Worm (Caenorhabditis elegans) whole organism, L4 larva: ENCODE measurements around the gene spig-5.
A peak's percentile ranks its signal among the peaks of the same experiment; 100 is the strongest.
"Not testable (repeated sequence)": the region's sequence is repeated elsewhere in the genome, so short reads cannot be mapped to it uniquely, and the experiment has no call there.

Source experiments
- T20F7.1 ChIP-seq: fragments of 200-800 bp; sonication (Bioruptor generic); optimal IDR thresholded peaks from 2 replicates; lab custom pipeline; 2018; ENCODE audit warnings: mild to moderate bottlenecking, missing genetic modification characterization, missing compliant biosample characterization
- ZK546.5 ChIP-seq, 2 experiments: sonication (generic microtip); optimal IDR thresholded peaks; 2 replicates each; lab custom pipeline; 2017; ENCODE audit warnings: missing biosample characterization in 2 of 2, missing genetic modification characterization in 2 of 2
- ceh-44 ChIP-seq: fragments of 200-800 bp; sonication (Bioruptor generic); IDR thresholded peaks from 2 replicates; pipeline ENCODE4 v1.3.6; 2022; ENCODE audit warnings: missing genetic modification reagents, missing genetic modification characterization, missing compliant biosample characterization
- ceh-82 ChIP-seq: sonication (generic microtip); optimal IDR thresholded peaks from 2 replicates; lab custom pipeline; 2017; ENCODE audit warnings: missing biosample characterization, missing genetic modification characterization
- daf-16 ChIP-seq, 3 experiments: sonication (generic microtip); optimal IDR thresholded peaks; 2 replicates each; lab custom pipeline; 2016 to 2017; ENCODE audit warnings: missing genetic modification characterization in 3 of 3, missing genetic modification reagents in 3 of 3, mild to moderate bottlenecking in 2 of 3, missing compliant biosample characterization in 2 of 3, missing biosample characterization in 1 of 3, moderate library complexity in 1 of 3
- daf-8 ChIP-seq: fragments of 200-800 bp; sonication (Bioruptor generic); IDR thresholded peaks from 2 replicates; pipeline ENCODE4 v1.3.6; 2022; ENCODE audit warnings: missing genetic modification characterization, missing compliant biosample characterization
- dmd-6 ChIP-seq: fragments of 200-800 bp; sonication (Bioruptor generic); IDR thresholded peaks from 2 replicates; pipeline ENCODE4 v1.3.6; 2022; ENCODE audit warnings: missing genetic modification reagents, missing genetic modification characterization, missing compliant biosample characterization
- dmd-8 ChIP-seq: fragments of 200-800 bp; sonication (Bioruptor generic); IDR thresholded peaks from 2 replicates; pipeline ENCODE4 v1.3.6; 2022; ENCODE audit warnings: missing genetic modification characterization, missing compliant biosample characterization
- dve-1 ChIP-seq: sonication (generic microtip); optimal IDR thresholded peaks from 2 replicates; lab custom pipeline; 2017; ENCODE audit warnings: antibody characterized with exemption, mild to moderate bottlenecking, missing genetic modification characterization, missing compliant biosample characterization; ENCODE audit not compliant: insufficient read depth
- fos-1 ChIP-seq: fragments of 150-350 bp; optimal IDR thresholded peaks from 2 replicates; lab custom pipeline; 2014; ENCODE audit warnings: missing biosample characterization, missing genetic modification characterization
- hlh-30 ChIP-seq: sonication (generic microtip); optimal IDR thresholded peaks from 2 replicates; lab custom pipeline; 2017; ENCODE audit warnings: antibody characterized with exemption, mild to moderate bottlenecking, missing genetic modification characterization, missing compliant biosample characterization; ENCODE audit not compliant: insufficient read depth
- lin-15B ChIP-seq: fragments of 150-350 bp; sonication (generic microtip); optimal IDR thresholded peaks from 3 replicates; lab custom pipeline; 2014; ENCODE audit warnings: missing biosample characterization, missing genetic modification characterization
- madf-5 ChIP-seq, 2 experiments: fragments of 200-800 bp; sonication (Bioruptor generic); IDR thresholded peaks; 2 replicates each; pipeline ENCODE4 v1.3.6; 2022; ENCODE audit warnings: missing compliant biosample characterization in 2 of 2, missing genetic modification characterization in 2 of 2
- madf-9 ChIP-seq: fragments of 200-800 bp; sonication (Bioruptor generic); conservative IDR thresholded peaks from 2 replicates; pipeline ENCODE4 v1.3.6; 2022; ENCODE audit warnings: missing genetic modification reagents, missing genetic modification characterization, missing compliant biosample characterization
- mep-1 ChIP-seq: fragments of 150-350 bp; sonication (generic microtip); optimal IDR thresholded peaks from 3 replicates; lab custom pipeline; 2014; ENCODE audit warnings: missing biosample characterization, missing genetic modification characterization
- mxl-2 ChIP-seq: fragments of 200-800 bp; sonication (Bioruptor generic); conservative IDR thresholded peaks from 2 replicates; pipeline ENCODE4 v1.3.6; 2022; ENCODE audit warnings: missing genetic modification reagents, missing genetic modification characterization, missing compliant biosample characterization
- nhr-11 ChIP-seq: fragments of 150-350 bp; optimal IDR thresholded peaks from 2 replicates; lab custom pipeline; 2014; ENCODE audit warnings: missing biosample characterization, missing genetic modification characterization
- nhr-28 ChIP-seq: fragments of 150-350 bp; optimal IDR thresholded peaks from 2 replicates; lab custom pipeline; 2014; ENCODE audit warnings: missing biosample characterization, missing genetic modification characterization
- nhr-76 ChIP-seq: fragments of 150-350 bp; optimal IDR thresholded peaks from 2 replicates; lab custom pipeline; 2014; ENCODE audit warnings: missing biosample characterization, missing genetic modification characterization
- nhr-77 ChIP-seq: fragments of 150-350 bp; optimal IDR thresholded peaks from 2 replicates; lab custom pipeline; 2014; ENCODE audit warnings: missing biosample characterization, missing genetic modification characterization
- php-3 ChIP-seq: fragments of 200-800 bp; sonication (Bioruptor generic); IDR thresholded peaks from 2 replicates; pipeline ENCODE4 v1.3.6; 2022; ENCODE audit warnings: missing genetic modification reagents, missing genetic modification characterization, missing compliant biosample characterization
- rbr-2 ChIP-seq: sonication (generic microtip); optimal IDR thresholded peaks from 2 replicates; lab custom pipeline; 2016; ENCODE audit warnings: missing genotype, missing genetic modification characterization, missing compliant biosample characterization
- skn-1 ChIP-seq: fragments of 150-350 bp; optimal IDR thresholded peaks from 2 replicates; lab custom pipeline; 2014; ENCODE audit warnings: missing biosample characterization, missing genetic modification characterization
- snpc-4 ChIP-seq: fragments of 150-350 bp; optimal IDR thresholded peaks from 2 replicates; lab custom pipeline; 2014; ENCODE audit warnings: missing biosample characterization, missing genetic modification characterization
- unc-130 ChIP-seq: sonication (generic microtip); optimal IDR thresholded peaks from 2 replicates; lab custom pipeline; 2016; ENCODE audit warnings: missing genetic modification reagents, missing genetic modification characterization, missing compliant biosample characterization
- unc-62 ChIP-seq, 3 experiments: fragments of 150-350 bp in 1 of 3; sonication (generic microtip); optimal IDR thresholded peaks in 2 of 3; peaks in 1 of 3; 1 replicate in 1 of 3; 2 replicates in 2 of 3; lab custom pipeline; 2014 to 2017; ENCODE audit warnings: missing biosample characterization in 3 of 3, missing genetic modification characterization in 3 of 3, missing genetic modification reagents in 3 of 3, missing genotype in 1 of 3
- zfp-3 ChIP-seq: fragments of 200-800 bp; sonication (Bioruptor generic); conservative IDR thresholded peaks from 2 replicates; pipeline ENCODE4 v1.3.6; 2022; ENCODE audit warnings: missing genetic modification reagents, missing genetic modification characterization, missing compliant biosample characterization
- zip-2 ChIP-seq: fragments of 150-350 bp; optimal IDR thresholded peaks from 2 replicates; lab custom pipeline; 2014; ENCODE audit warnings: missing biosample characterization, missing genetic modification characterization

The spig-5 gene

ce11 chrV:14306771-14307170 lies 1.5 kb upstream of the spig-5 start, which contains the start of gene spig-4:
Gene spig-4, minus strand, starts transcription at chrV:14306871.
- TF ChIP-seq T20F7.1; daf-8 (GFP tag; lab: Robert Waterston, UW); madf-5 (GFP tag; IDR thresholded peaks at IDR 0.05; lab: Robert Waterston, UW): not testable (repeated sequence)

DNA sequence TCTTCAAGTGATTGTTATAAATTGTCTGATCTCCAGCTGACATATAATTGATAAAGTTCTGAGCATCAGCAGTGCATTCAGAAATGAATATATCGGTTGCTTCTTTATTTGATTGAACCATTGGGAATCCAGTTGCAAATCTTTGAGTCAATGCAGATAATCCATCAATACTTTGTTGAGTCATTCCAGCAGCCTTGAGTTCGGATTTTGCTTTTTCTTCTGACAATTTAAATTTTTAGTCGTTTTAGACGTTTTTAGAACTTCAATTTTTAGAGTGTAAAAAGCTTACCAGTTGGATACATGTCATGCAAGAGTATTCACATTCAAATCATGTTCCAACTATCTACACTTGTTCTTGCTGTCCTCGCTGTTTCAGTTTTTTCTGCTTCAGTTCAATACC lies 1.4 kb downstream of the spig-5 start, which contains the start of gene F14D7.14:
TSS of gene F14D7.14 (plus strand) at position 301 of the 400 bp plus-strand sequence.
- TF ChIP-seq php-3; mep-1 (tag; lab: Kevin White, UChicago); nhr-76 (tag; lab: Kevin White, UChicago): not testable (repeated sequence)

DNA sequence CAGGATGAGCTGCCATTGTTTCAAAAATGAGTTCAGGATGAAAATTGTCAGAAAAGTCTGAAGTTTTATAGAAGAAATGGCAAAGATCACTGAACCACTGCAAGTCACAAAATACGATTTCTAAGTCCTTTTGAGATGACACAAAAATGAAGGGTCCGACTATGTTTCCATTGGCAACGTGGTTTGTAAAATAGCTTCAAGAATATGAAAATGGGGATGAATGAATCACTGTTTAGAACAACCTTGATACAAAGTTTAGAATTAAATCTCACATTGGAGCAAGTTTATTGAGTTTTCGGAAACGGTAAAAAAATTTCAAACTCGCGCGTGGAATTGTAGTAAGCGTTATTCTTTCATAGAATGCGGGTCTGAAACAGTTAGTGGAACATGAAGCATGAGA lies 2.9 kb downstream of the spig-5 start, which contains the start of gene ddn-3:
TSS of gene ddn-3 (minus strand) at position 101 of the 400 bp plus-strand sequence.
- TF ChIP-seq daf-16 (GFP tag; optimal IDR thresholded peaks at IDR 0.05; lab: Kevin White, UChicago) (no peak), daf-16 (tag; optimal IDR thresholded peaks at IDR 0.05; lab: Kevin White, UChicago) (no peak), ceh-44 (GFP tag; lab: Robert Waterston, UW) (no peak), dmd-8 (no peak), ZK546.5 (tag; optimal IDR thresholded peaks at IDR 0.05; lab: Kevin White, UChicago) (no peak), hlh-30 (tag; lab: Kevin White, UChicago) (no peak), snpc-4 (tag; lab: Kevin White, UChicago) (no peak), madf-9 (no peak), lin-15B (tag; lab: Kevin White, UChicago) (no peak), skn-1 (no peak)

ce11 chrV:14312695-14313094 lies 4.4 kb downstream of the spig-5 start, which contains the start of gene F14D7.8:
Gene F14D7.8, minus strand, starts transcription at chrV:14312795.
- TF ChIP-seq ceh-82 (no peak), fos-1 (tag; lab: Kevin White, UChicago) (no peak), dmd-6 (no peak), lin-15B (tag; lab: Kevin White, UChicago) (no peak), zfp-3 (GFP tag; lab: Robert Waterston, UW) (no peak), mxl-2 (GFP tag; lab: Robert Waterston, UW) (no peak)
- TF ChIP-seq, all 104 proteins: peak for 0

- TF ChIP-seq unc-62 (GFP tag; optimal IDR thresholded peaks at IDR 0.05 in 1 of 2; lab: Kevin White, UChicago) (peak in 1 of 2 experiments; percentile 19), unc-62 (tag; optimal IDR thresholded peaks at IDR 0.05; lab: Kevin White, UChicago) (no peak), rbr-2 (no peak)
Observed at ce11 chrV:14314236-14314635, 6.0 kb downstream of the spig-5 start, which contains the start of gene F47B8.1. Gene F47B8.1, minus strand, starts transcription at chrV:14314336.

DNA sequence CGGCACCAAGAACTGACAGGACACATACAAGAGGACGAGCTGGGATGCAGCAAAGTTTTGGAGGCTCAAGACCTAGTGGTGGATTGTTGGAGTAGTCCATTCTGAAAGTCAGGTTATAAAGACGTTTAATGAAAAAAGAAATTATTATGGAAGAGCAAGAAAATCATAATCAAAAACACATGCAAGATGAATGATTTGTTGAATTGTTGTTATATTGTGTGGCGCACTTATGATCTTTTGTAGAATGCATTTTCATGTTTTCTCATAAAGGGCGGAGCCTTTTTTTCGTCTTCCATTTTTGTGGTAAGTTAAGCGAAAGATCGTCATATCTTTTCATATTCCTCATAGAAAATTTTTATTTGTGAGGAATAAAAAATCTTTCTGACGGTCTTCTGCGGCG lies 8.3 kb downstream of the spig-5 start, which contains the start of gene F47B8.2:
TSS of gene F47B8.2 (minus strand) at position 101 of the 400 bp plus-strand sequence.
- no peak for TF ChIP-seq zip-2 (tag; lab: Kevin White, UChicago)
- no peak for TF ChIP-seq unc-130 (GFP tag; lab: Kevin White, UChicago)

DNA sequence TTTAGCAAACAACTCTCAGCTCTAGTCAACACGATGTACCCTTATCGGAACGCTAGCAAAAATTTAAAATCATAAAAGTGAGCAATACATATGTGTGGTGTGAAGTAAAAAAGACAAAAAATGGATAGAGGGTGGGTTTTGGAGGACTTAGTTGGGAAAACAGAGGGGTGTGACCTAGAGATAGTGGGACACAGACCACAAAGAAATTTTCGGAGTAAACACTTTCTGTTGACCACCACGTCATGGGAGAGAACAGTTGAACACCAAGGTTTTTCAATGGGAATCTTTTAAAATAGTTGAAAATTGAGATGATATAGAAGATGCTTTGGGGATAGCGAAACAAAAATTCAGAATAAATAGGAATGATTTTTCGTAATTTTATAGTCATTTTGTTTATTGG lies 8.9 kb downstream of the spig-5 start:
- TF ChIP-seq nhr-77 (tag; lab: Kevin White, UChicago) = no peak
- peak; percentile 20 for TF ChIP-seq nhr-28 (tag; lab: Kevin White, UChicago)
- peak; percentile 47 for TF ChIP-seq hlh-30 (tag; lab: Kevin White, UChicago)

DNA sequence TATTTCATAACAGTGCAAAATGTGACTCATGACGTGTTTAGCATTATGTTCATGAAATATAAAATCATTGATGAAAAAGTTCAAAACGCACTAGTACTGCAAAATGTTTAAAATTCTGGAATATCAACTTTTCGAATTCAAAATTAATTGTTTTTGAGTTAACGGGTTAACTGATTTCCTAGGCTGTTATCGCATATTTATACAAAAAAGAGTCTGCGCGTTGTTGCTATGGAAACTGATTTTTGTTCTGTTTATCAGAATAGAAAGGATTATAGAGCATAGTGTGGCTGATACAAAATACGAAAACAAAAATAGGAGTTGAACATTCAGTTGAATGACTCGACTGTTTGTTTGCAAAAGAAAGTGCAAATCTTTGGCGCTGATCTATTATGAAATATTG lies 9.4 kb downstream of the spig-5 start:
- peak; percentile 29 for TF ChIP-seq nhr-11
- no peak for TF ChIP-seq dve-1 (tag; lab: Kevin White, UChicago)
